Fruit fly (Drosophila melanogaster): ENCODE data around the gene RnrL.
A peak's percentile ranks its signal among the peaks of the same experiment; 100 is the strongest.

The RnrL gene

dm6 chr2L:10372297-10372696 lies 44.6 kb upstream of the RnrL start:
- TF ChIP-seq sage (GFP tag; optimal IDR thresholded peaks at IDR 0.05) (no peak), Hnf4 (GFP tag; optimal IDR thresholded peaks at IDR 0.05) (no peak), dl (GFP tag; optimal IDR thresholded peaks at IDR 0.05; ENCODE audit: insufficient read depth in 1 of 2, partially characterized antibody in 2 of 2) (no peak), lola (GFP tag; optimal IDR thresholded peaks at IDR 0.05) (no peak), psq (GFP tag; optimal IDR thresholded peaks at IDR 0.05) (no peak), dmrt93B (GFP tag; optimal IDR thresholded peaks at IDR 0.05) (no peak), Mio (GFP tag; optimal IDR thresholded peaks at IDR 0.05) (no peak), sv (GFP tag; optimal IDR thresholded peaks at IDR 0.05) (no peak), CG32264 (GFP tag; optimal IDR thresholded peaks at IDR 0.05) (no peak), CrebA (GFP tag; optimal IDR thresholded peaks at IDR 0.05; ENCODE audit: borderline replicate concordance) (no peak), fru (GFP tag; optimal IDR thresholded peaks at IDR 0.05) (no peak), woc (GFP tag; optimal IDR thresholded peaks at IDR 0.05) (no peak), Abd-B (GFP tag; optimal IDR thresholded peaks at IDR 0.05) (no peak), rgr (GFP tag; optimal IDR thresholded peaks at IDR 0.05) (no peak), Hr78 (GFP tag; optimal IDR thresholded peaks at IDR 0.05) (no peak), HLH106 (tag; optimal IDR thresholded peaks at IDR 0.05) (no peak), ey (GFP tag; optimal IDR thresholded peaks at IDR 0.05) (no peak), dsf (GFP tag; optimal IDR thresholded peaks at IDR 0.05; ENCODE audit: borderline replicate concordance) (no peak), tai (GFP tag; optimal IDR thresholded peaks at IDR 0.05) (no peak)

- TF ChIP-seq Sp1 (GFP tag; optimal IDR thresholded peaks at IDR 0.05) = peak; percentile 30
- TF ChIP-seq h (GFP tag; optimal IDR thresholded peaks at IDR 0.05) = no peak
- no peak for TF ChIP-seq lola (GFP tag; optimal IDR thresholded peaks at IDR 0.05)
- TF ChIP-seq woc (GFP tag; optimal IDR thresholded peaks at IDR 0.05) = peak; percentile 64
- no peak for TF ChIP-seq fru (GFP tag; optimal IDR thresholded peaks at IDR 0.05)
- no peak for TF ChIP-seq sage (GFP tag; optimal IDR thresholded peaks at IDR 0.05)
- no peak for TF ChIP-seq dsf (GFP tag; optimal IDR thresholded peaks at IDR 0.05; ENCODE audit: borderline replicate concordance)
Measured at dm6 chr2L:10366525-10366924, 38.8 kb upstream of the RnrL start, which contains the start of gene CG5056. Gene CG5056 (plus strand): TSS chr2L:10366692.

dm6 chr2L:10364229-10364628 lies 36.5 kb upstream of the RnrL start, which contains the start of gene lft:
Gene lft (plus strand): TSS chr2L:10364471.
- TF ChIP-seq Jra (GFP tag; optimal IDR thresholded peaks at IDR 0.05) = no peak
- no peak for TF ChIP-seq Sp1 (GFP tag; optimal IDR thresholded peaks at IDR 0.05)
- peak; percentile 60 for TF ChIP-seq woc (GFP tag; optimal IDR thresholded peaks at IDR 0.05)
- peak; percentile 69 for TF ChIP-seq Myc (optimal IDR thresholded peaks at IDR 0.05)
- TF ChIP-seq fru (GFP tag; optimal IDR thresholded peaks at IDR 0.05) = peak; percentile 85

- TF ChIP-seq woc (GFP tag; optimal IDR thresholded peaks at IDR 0.05) = peak; percentile 22
- TF ChIP-seq HLH106 (tag; optimal IDR thresholded peaks at IDR 0.05) = peak; percentile 11
- no peak for TF ChIP-seq Rel (GFP tag; optimal IDR thresholded peaks at IDR 0.05)
- TF ChIP-seq Rel (tag; optimal IDR thresholded peaks at IDR 0.05) = peak; percentile 36
- no peak for TF ChIP-seq Dfd (GFP tag; optimal IDR thresholded peaks at IDR 0.05)
- TF ChIP-seq Jra (GFP tag; optimal IDR thresholded peaks at IDR 0.05) = no peak
- no peak for TF ChIP-seq brk (GFP tag; optimal IDR thresholded peaks at IDR 0.05)
- TF ChIP-seq CrebA (GFP tag; optimal IDR thresholded peaks at IDR 0.05; ENCODE audit: borderline replicate concordance) = no peak
Measured at dm6 chr2L:10362408-10363067, 34.8 kb upstream of the RnrL start, which contains the start of the genes Cand1 and pim. Gene Cand1 (minus strand): TSS chr2L:10362707. Gene pim (plus strand): TSS chr2L:10362989.

dm6 chr2L:10356508-10356907 lies 28.8 kb upstream of the RnrL start, which contains the start of the genes CtsL4 and ClpP:
Gene CtsL4 (minus strand): TSS chr2L:10356597.
Gene ClpP (plus strand): TSS chr2L:10356795.
- TF ChIP-seq CrebA (GFP tag; optimal IDR thresholded peaks at IDR 0.05; ENCODE audit: borderline replicate concordance) (no peak), CG32264 (GFP tag; optimal IDR thresholded peaks at IDR 0.05) (no peak), foxo (GFP tag; optimal IDR thresholded peaks at IDR 0.05) (no peak), Rel (GFP tag; optimal IDR thresholded peaks at IDR 0.05) (no peak), Rel (tag; optimal IDR thresholded peaks at IDR 0.05) (no peak), usp (GFP tag; optimal IDR thresholded peaks at IDR 0.05) (no peak), woc (GFP tag; optimal IDR thresholded peaks at IDR 0.05) (peak; percentile 66), br (GFP tag; optimal IDR thresholded peaks at IDR 0.05) (no peak)
